Fruit fly (Drosophila melanogaster): ENCODE results near the gene CG33700.

CG33700 gene

DNA sequence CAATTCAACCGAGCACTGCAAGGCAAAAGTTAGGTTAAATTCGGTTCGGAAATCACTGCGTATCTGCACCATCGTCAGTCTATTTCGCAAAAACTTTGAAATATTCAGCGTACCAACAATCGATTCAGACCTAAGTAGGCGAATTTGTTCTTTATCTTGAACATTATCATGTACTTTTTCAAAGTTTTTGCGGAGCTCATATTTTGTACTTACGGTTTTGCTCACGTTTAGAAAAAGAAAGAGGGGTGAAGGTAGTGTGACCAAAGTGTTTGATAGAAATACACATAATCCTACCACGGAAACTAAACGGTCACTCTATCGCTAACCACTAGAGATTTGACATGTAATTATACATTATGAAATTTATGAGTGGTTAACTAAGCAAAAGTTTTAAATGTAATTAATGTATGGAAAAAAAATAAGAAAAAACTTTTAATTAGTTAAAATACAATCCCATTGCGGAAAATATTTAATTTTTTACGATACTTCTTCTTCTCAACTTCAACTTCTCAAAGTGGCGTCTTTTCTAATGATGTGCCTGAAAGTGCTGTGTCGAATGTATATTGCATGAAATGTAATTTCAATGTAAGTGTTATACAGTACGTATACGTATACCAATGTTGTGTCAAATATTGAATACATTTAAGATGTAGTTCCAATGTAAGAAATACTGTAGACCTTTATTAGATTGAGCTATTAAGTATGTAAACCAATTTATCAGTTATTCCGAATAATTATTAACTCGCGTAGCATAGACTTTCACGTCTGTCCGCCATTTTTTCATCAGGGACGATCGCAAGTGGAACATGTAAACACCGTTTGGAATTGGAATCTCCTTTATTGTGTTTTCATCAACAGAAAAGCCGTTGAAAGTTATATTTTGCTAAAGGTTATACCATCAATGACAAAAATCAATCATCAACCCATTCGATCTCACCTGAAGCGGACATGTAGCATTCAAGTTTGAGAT, 13.8 kb downstream of the CG33700 start, which contains the start of gene RpS9:
TSS of gene RpS9 (minus strand) at position 245 of the 970 bp plus-strand sequence.
- peak; percentile 28 for TF ChIP-seq CG15710 (tag; optimal IDR thresholded peaks at IDR 0.05)
- TF ChIP-seq EcR (GFP tag; optimal IDR thresholded peaks at IDR 0.05), result no peak
- peak; percentile 50 for TF ChIP-seq Ets98B (GFP tag; IDR thresholded peaks at IDR 0.05)
- peak; percentile 28 for TF ChIP-seq CG8159 (tag; optimal IDR thresholded peaks at IDR 0.05)
- TF ChIP-seq Pif1A (GFP tag; optimal IDR thresholded peaks at IDR 0.05), result peak; percentile 18
- no peak for TF ChIP-seq rn (GFP tag; IDR thresholded peaks at IDR 0.05)
- TF ChIP-seq gl (tag; optimal IDR thresholded peaks at IDR 0.05), result peak; percentile 21
- peak; percentile 10 for TF ChIP-seq CG17806 (tag; optimal IDR thresholded peaks at IDR 0.05)

DNA sequence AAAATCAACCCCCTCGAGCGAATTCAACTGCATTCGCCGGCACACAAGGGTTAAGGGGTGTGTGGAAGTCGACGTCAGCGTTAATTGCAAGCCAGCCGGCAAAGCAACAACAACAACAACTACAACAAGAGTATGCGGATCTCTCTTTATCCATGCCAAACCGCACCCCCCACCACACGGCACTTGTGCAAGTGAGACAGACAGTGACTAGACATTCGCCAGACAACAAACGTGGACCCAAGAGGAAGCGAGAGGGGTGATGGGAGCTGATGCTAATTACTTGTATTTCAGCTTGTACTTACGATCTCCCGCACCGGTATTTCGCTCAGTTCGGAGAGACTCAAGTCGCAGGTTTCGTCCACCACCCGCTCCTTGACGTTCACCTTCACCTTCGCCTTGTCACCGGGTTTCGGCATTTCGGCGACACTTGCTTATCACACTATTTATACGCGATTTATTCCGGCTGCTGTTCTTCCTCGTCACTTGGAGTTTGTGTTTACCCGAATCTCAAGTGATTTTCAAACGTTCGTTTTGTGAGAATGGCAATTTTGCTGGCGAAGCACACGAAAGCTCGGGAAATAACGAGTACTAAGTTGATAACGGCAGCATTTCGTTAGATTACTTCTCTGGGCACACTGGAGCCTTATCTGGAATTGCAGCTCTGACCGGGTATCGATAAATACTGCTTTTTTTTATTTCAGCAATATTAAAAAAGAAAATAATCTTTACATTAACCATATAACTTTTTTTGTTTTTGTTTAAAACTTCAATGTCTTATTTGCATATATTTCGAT, 16.1 kb downstream of the CG33700 start, which contains the start of gene CG3408:
TSS of gene CG3408 (minus strand) at position 547 of the 794 bp plus-strand sequence.
- TF ChIP-seq CG8159 (tag; optimal IDR thresholded peaks at IDR 0.05), result no peak
- no peak for TF ChIP-seq CG15710 (tag; optimal IDR thresholded peaks at IDR 0.05)
- no peak for TF ChIP-seq CG32121 (GFP tag; IDR thresholded peaks at IDR 0.05)
- no peak for TF ChIP-seq CG17806 (tag; optimal IDR thresholded peaks at IDR 0.05)
- no peak for TF ChIP-seq fd96Ca (GFP tag; IDR thresholded peaks at IDR 0.05)
- peak; percentile 57 for TF ChIP-seq EcR (GFP tag; optimal IDR thresholded peaks at IDR 0.05)
- peak; percentile 99 for TF ChIP-seq Snoo (tag; optimal IDR thresholded peaks at IDR 0.05)
- TF ChIP-seq CG12605 (GFP tag; IDR thresholded peaks at IDR 0.05), result no peak; the same call in 1 of the 2 replicates
- TF ChIP-seq CG34367 (tag; optimal IDR thresholded peaks at IDR 0.05), result no peak
- TF ChIP-seq D1 (tag; optimal IDR thresholded peaks at IDR 0.05), result no peak
- no peak for TF ChIP-seq CG14655 (GFP tag; optimal IDR thresholded peaks at IDR 0.05)
- TF ChIP-seq Ets98B (GFP tag; IDR thresholded peaks at IDR 0.05), result 0 out of 2 replicates have a peak, but pooled peaks have one; percentile 35
- peak; percentile 37 for TF ChIP-seq Pif1A (GFP tag; optimal IDR thresholded peaks at IDR 0.05)
- TF ChIP-seq Pif1B (GFP tag; optimal IDR thresholded peaks at IDR 0.05), result no peak
- TF ChIP-seq CG9948 (tag; optimal IDR thresholded peaks at IDR 0.05), result no peak
- TF ChIP-seq gl (tag; optimal IDR thresholded peaks at IDR 0.05), result peak; percentile 23
- TF ChIP-seq rn (GFP tag; IDR thresholded peaks at IDR 0.05), result no peak
- no peak for TF ChIP-seq CG10348 (GFP tag; IDR thresholded peaks at IDR 0.05)
- peak; percentile 65; the same call in 2 of the 3 replicates for TF ChIP-seq CG4496 (GFP tag; IDR thresholded peaks at IDR 0.05)
- peak; percentile 77 for TF ChIP-seq CG13204 (GFP tag; optimal IDR thresholded peaks at IDR 0.05)
- TF ChIP-seq CG8301 (tag; optimal IDR thresholded peaks at IDR 0.05), result no peak

DNA sequence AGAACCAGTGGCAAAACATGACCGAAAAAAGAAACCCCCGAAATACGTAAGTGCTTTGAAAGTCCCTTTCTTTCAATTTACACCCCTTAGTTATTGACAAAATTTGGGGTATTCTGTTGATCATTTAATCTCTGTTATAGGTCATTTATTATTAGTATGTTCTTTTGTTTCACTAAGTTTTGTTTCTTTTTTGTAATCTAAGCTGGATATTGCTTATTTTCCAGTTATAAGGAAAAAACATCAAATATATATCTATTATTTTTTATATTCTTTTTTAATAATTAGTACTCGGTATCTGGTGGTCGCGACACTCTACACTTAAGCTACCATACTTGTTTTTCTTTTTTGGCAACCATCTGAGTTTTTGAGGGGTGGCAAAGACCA, 16.7 kb downstream of the CG33700 start:
- TF ChIP-seq CG8159 (tag; optimal IDR thresholded peaks at IDR 0.05) (peak; percentile 45), rn (GFP tag; IDR thresholded peaks at IDR 0.05) (no peak), CG8301 (tag; optimal IDR thresholded peaks at IDR 0.05) (no peak), CG17806 (tag; optimal IDR thresholded peaks at IDR 0.05) (peak; percentile 23), gl (tag; optimal IDR thresholded peaks at IDR 0.05) (no peak)

DNA sequence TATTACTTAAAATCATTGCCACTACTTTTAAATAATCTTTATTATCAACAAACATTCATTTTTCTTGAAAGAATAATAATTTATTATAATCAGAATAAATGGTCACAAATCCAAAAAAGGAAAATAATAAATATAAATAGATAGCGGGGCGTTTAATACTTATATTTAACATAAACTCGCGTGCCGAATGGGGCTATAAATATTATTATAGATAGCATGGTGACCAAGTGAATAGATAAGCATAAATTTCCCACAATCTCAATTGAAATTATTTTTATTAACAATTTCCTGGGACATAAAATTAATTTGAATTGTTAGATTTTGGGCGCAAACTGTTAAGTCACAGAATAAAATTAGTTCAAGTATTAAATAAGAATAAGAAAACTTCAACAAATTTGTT, 18.9 kb downstream of the CG33700 start:
- TF ChIP-seq Snoo (tag; optimal IDR thresholded peaks at IDR 0.05), result no peak
- TF ChIP-seq CG17806 (tag; optimal IDR thresholded peaks at IDR 0.05), result no peak
- no peak for TF ChIP-seq rn (GFP tag; IDR thresholded peaks at IDR 0.05)
- TF ChIP-seq CG9948 (tag; optimal IDR thresholded peaks at IDR 0.05), result no peak
- no peak for TF ChIP-seq EcR (GFP tag; optimal IDR thresholded peaks at IDR 0.05)
- TF ChIP-seq CG12605 (GFP tag; IDR thresholded peaks at IDR 0.05), result no peak
- no peak for TF ChIP-seq CG8301 (tag; optimal IDR thresholded peaks at IDR 0.05)
- no peak for TF ChIP-seq Pif1B (GFP tag; optimal IDR thresholded peaks at IDR 0.05)
- no peak for TF ChIP-seq gl (tag; optimal IDR thresholded peaks at IDR 0.05)
- no peak for TF ChIP-seq fd96Ca (GFP tag; IDR thresholded peaks at IDR 0.05)
- TF ChIP-seq CG15710 (tag; optimal IDR thresholded peaks at IDR 0.05), result no peak
- no peak for TF ChIP-seq Pif1A (GFP tag; optimal IDR thresholded peaks at IDR 0.05)
- TF ChIP-seq CG13204 (GFP tag; optimal IDR thresholded peaks at IDR 0.05), result no peak
- no peak for TF ChIP-seq CG32121 (GFP tag; IDR thresholded peaks at IDR 0.05)
- no peak for TF ChIP-seq Ets98B (GFP tag; IDR thresholded peaks at IDR 0.05)
- TF ChIP-seq CG14655 (GFP tag; optimal IDR thresholded peaks at IDR 0.05), result no peak
- TF ChIP-seq CG8159 (tag; optimal IDR thresholded peaks at IDR 0.05), result no peak
- TF ChIP-seq CG10348 (GFP tag; IDR thresholded peaks at IDR 0.05), result no peak
- TF ChIP-seq D1 (tag; optimal IDR thresholded peaks at IDR 0.05), result no peak

DNA sequence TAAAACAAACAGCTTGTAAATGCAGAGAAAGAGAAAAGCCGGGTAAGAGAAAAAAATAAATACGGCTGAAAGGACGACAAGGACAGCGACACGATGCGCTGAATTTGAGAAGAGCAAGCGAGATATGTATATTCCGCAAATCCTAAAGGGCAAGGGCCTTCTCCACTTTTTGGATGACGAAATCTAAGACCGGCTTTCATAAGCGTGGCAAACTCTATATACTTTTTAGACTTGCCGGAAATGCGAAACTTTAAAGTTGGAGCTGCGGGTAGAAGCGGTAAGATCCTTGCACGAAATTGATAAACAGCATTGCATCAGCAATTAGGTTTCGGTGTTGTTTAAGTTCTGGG, 19.7 kb downstream of the CG33700 start:
- TF ChIP-seq EcR (GFP tag; optimal IDR thresholded peaks at IDR 0.05) (peak; percentile 92), CG13204 (GFP tag; optimal IDR thresholded peaks at IDR 0.05) (no peak)

All from whole organism, pupa.